Worm (Caenorhabditis elegans) whole organism, L4 larva: ENCODE data around the gene R04F11.3.

Experiments
- F10B5.3 ChIP-seq: sonication (generic microtip); optimal IDR thresholded peaks from 2 replicates; lab custom pipeline; 2016; ENCODE audit warnings: mild to moderate bottlenecking, missing genetic modification characterization, missing compliant biosample characterization
- F49E8.2 ChIP-seq: sonication (generic microtip); optimal IDR thresholded peaks from 2 replicates; lab custom pipeline; 2016; ENCODE audit warnings: missing compliant biosample characterization, mild to moderate bottlenecking, missing genetic modification characterization, borderline replicate concordance
- aha-1 ChIP-seq: fragments of 150-350 bp; peaks from one replicate; lab custom pipeline; 2014; ENCODE audit warnings: missing biosample characterization, missing genetic modification characterization
- aly-2 ChIP-seq: sonication (generic microtip); optimal IDR thresholded peaks from 2 replicates; lab custom pipeline; 2018; ENCODE audit warnings: missing biosample characterization, missing genetic modification characterization
- ceh-82 ChIP-seq: sonication (generic microtip); optimal IDR thresholded peaks from 2 replicates; lab custom pipeline; 2017; ENCODE audit warnings: missing biosample characterization, missing genetic modification characterization
- hlh-11 ChIP-seq: fragments of 200-800 bp; sonication (Bioruptor generic); optimal IDR thresholded peaks from 2 replicates; lab custom pipeline; 2018; ENCODE audit warnings: mild to moderate bottlenecking, missing genetic modification characterization, missing compliant biosample characterization
- jun-1 ChIP-seq: fragments of 150-350 bp; optimal IDR thresholded peaks from 2 replicates; lab custom pipeline; 2014; ENCODE audit warnings: missing biosample characterization, missing genetic modification reagents, missing genetic modification characterization
- lin-13 ChIP-seq: fragments of 150-350 bp; optimal IDR thresholded peaks from 2 replicates; lab custom pipeline; 2014; ENCODE audit warnings: missing biosample characterization, missing genetic modification reagents, missing genetic modification characterization
- lsy-2 ChIP-seq, 2 experiments: fragments of 150-350 bp in 1 of 2; sonication (generic microtip) in 1 of 2; optimal IDR thresholded peaks; 2 replicates each; lab custom pipeline; 2014 to 2017; ENCODE audit warnings: missing biosample characterization in 2 of 2, missing genetic modification characterization in 2 of 2
- nhr-11 ChIP-seq: fragments of 150-350 bp; optimal IDR thresholded peaks from 2 replicates; lab custom pipeline; 2014; ENCODE audit warnings: missing biosample characterization, missing genetic modification characterization
- nhr-25 ChIP-seq: sonication (generic microtip); optimal IDR thresholded peaks from 2 replicates; lab custom pipeline; 2017; ENCODE audit warnings: missing genetic modification characterization, mild to moderate bottlenecking, missing compliant biosample characterization, antibody characterized with exemption, moderate library complexity, borderline replicate concordance; ENCODE audit not compliant: insufficient read depth
- nhr-28 ChIP-seq: fragments of 150-350 bp; optimal IDR thresholded peaks from 2 replicates; lab custom pipeline; 2014; ENCODE audit warnings: missing biosample characterization, missing genetic modification characterization
- pha-4 ChIP-seq, 2 experiments: fragments of 150-350 bp in 1 of 2; fragments of 200-800 bp in 1 of 2; sonication (Bioruptor generic) in 1 of 2; IDR thresholded peaks in 1 of 2; optimal IDR thresholded peaks in 1 of 2; 2 replicates each; pipeline versions ENCODE4 v1.3.6 to Lab custom; 2014 to 2022; ENCODE audit warnings: missing genetic modification characterization in 2 of 2, missing genetic modification reagents in 2 of 2, missing biosample characterization in 1 of 2, missing compliant biosample characterization in 1 of 2

DNA sequence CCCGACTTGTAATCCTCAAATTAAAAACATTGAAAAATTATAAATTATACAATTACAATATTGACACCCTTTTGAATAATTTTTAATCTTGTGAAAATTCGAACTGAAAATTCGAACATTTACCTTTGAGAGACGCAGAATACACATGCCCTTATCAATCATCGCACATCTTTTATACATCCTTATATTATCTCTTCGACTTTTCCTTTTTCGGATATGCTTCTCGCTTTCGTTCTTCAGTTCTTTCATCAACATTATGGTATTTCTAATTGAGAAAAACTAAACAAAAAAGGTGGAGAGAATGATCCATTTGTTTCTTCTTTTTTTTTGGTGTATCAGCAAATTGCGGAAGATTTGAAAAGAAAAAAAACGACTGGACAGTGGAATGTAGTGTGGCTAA is 32.4 kb upstream of the R04F11.3 start:
- no peak for TF ChIP-seq nhr-25 (tag; lab: Kevin White, UChicago)
- no peak for TF ChIP-seq nhr-11 (tag; lab: Kevin White, UChicago)
- no peak for TF ChIP-seq lsy-2 (tag; optimal IDR thresholded peaks at IDR 0.05; lab: Kevin White, UChicago)
- TF ChIP-seq jun-1 (tag; lab: Kevin White, UChicago) = no peak
- no peak for TF ChIP-seq nhr-28 (tag; lab: Kevin White, UChicago)
- no peak for TF ChIP-seq aly-2
- no peak for TF ChIP-seq pha-4 (GFP tag; IDR thresholded peaks at IDR 0.05; lab: Robert Waterston, UW)
- TF ChIP-seq pha-4 (tag; optimal IDR thresholded peaks at IDR 0.05; lab: Kevin White, UChicago) = no peak
- TF ChIP-seq F49E8.2 = no peak
- peak; percentile 31 for TF ChIP-seq hlh-11
- TF ChIP-seq F10B5.3 (tag; lab: Kevin White, UChicago) = no peak
- no peak for TF ChIP-seq aha-1 (tag; lab: Kevin White, UChicago)
- TF ChIP-seq lin-13 (GFP tag; lab: Kevin White, UChicago) = no peak
- no peak for TF ChIP-seq ceh-82 (tag; lab: Kevin White, UChicago)
